Worm (Caenorhabditis elegans) whole organism, young adult: ENCODE results near the gene T12A7.9.

Experiments used
- B0035.1 ChIP-seq: sonication (generic microtip); optimal IDR thresholded peaks from 2 replicates; lab custom pipeline; 2016; ENCODE audit warnings: missing genetic modification characterization, mild to moderate bottlenecking, missing compliant biosample characterization, missing genotype, missing genetic modification reagents
- B0261.1 ChIP-seq: sonication (generic microtip); optimal IDR thresholded peaks from 2 replicates; lab custom pipeline; 2016; ENCODE audit warnings: mild to moderate bottlenecking, missing genetic modification characterization, moderate library complexity, missing compliant biosample characterization
- C17E4.6 ChIP-seq: fragments of 200-800 bp; sonication (Bioruptor generic); IDR thresholded peaks from 2 replicates; pipeline ENCODE4 v1.3.6; 2022; ENCODE audit warnings: missing genetic modification reagents, missing genetic modification characterization, missing compliant biosample characterization
- F22D6.2 ChIP-seq: sonication (generic microtip); optimal IDR thresholded peaks from 2 replicates; lab custom pipeline; 2016; ENCODE audit warnings: mild to moderate bottlenecking, missing genetic modification characterization, missing compliant biosample characterization
- F55B11.4 ChIP-seq: sonication (generic microtip); optimal IDR thresholded peaks from 2 replicates; lab custom pipeline; 2016; ENCODE audit warnings: missing compliant biosample characterization, missing genetic modification characterization, borderline replicate concordance; ENCODE audit not compliant: insufficient read depth
- K12H6.12 ChIP-seq: fragments of 200-800 bp; sonication (Bioruptor generic); optimal IDR thresholded peaks from 2 replicates; lab custom pipeline; 2018; ENCODE audit warnings: mild to moderate bottlenecking, missing genetic modification characterization, missing compliant biosample characterization
- T07F8.4 ChIP-seq: sonication (generic microtip); optimal IDR thresholded peaks from 2 replicates; lab custom pipeline; 2016; ENCODE audit warnings: mild to moderate bottlenecking, missing genetic modification characterization, moderate library complexity, missing compliant biosample characterization
- cebp-1 ChIP-seq, 2 experiments: fragments of 200-800 bp in 1 of 2; sonication (Bioruptor generic) in 1 of 2; sonication (generic microtip) in 1 of 2; IDR thresholded peaks in 1 of 2; optimal IDR thresholded peaks in 1 of 2; 2 replicates each; pipeline versions ENCODE4 v1.3.6 to Lab custom; 2017 to 2022; ENCODE audit warnings: missing compliant biosample characterization in 2 of 2, missing genetic modification characterization in 2 of 2, mild to moderate bottlenecking in 1 of 2, missing genetic modification reagents in 1 of 2, moderate library complexity in 1 of 2
- ceh-58 ChIP-seq: fragments of 200-800 bp; sonication (Bioruptor generic); IDR thresholded peaks from 2 replicates; pipeline ENCODE4 v1.3.6; 2022; ENCODE audit warnings: missing genetic modification characterization, missing compliant biosample characterization
- efl-1 ChIP-seq: fragments of 150-350 bp; optimal IDR thresholded peaks from 2 replicates; lab custom pipeline; 2014; ENCODE audit warnings: missing biosample characterization, missing genetic modification reagents, missing genetic modification characterization
- egl-44 ChIP-seq: fragments of 200-800 bp; sonication (Bioruptor generic); IDR thresholded peaks from 2 replicates; pipeline ENCODE4 v1.3.6; 2022; ENCODE audit warnings: missing genetic modification reagents, missing genetic modification characterization, missing compliant biosample characterization
- ets-4 ChIP-seq: fragments of 200-800 bp; sonication (Bioruptor generic); optimal IDR thresholded peaks from 2 replicates; lab custom pipeline; 2018; ENCODE audit warnings: mild to moderate bottlenecking, missing genetic modification characterization, missing compliant biosample characterization
- fkh-3 ChIP-seq: sonication (generic microtip); optimal IDR thresholded peaks from 2 replicates; lab custom pipeline; 2016; ENCODE audit warnings: mild to moderate bottlenecking, missing genetic modification characterization, missing compliant biosample characterization
- hlh-26 ChIP-seq: fragments of 200-800 bp; sonication (Bioruptor generic); conservative IDR thresholded peaks from 2 replicates; pipeline ENCODE4 v1.3.6; 2022; ENCODE audit warnings: missing genetic modification reagents, missing genetic modification characterization, missing compliant biosample characterization
- hmg-1.2 ChIP-seq: fragments of 200-800 bp; sonication (Bioruptor generic); IDR thresholded peaks from 2 replicates; pipeline ENCODE4 v1.3.6; 2022; ENCODE audit warnings: missing genetic modification reagents, missing genetic modification characterization, missing compliant biosample characterization
- let-526 ChIP-seq: fragments of 200-800 bp; sonication (Bioruptor generic); IDR thresholded peaks from 2 replicates; pipeline ENCODE4 v1.3.6; 2022; ENCODE audit warnings: missing genetic modification reagents, missing genetic modification characterization, missing compliant biosample characterization
- lsy-27 ChIP-seq: sonication (generic microtip); optimal IDR thresholded peaks from 2 replicates; lab custom pipeline; 2017; ENCODE audit warnings: missing genetic modification characterization, mild to moderate bottlenecking, missing compliant biosample characterization, antibody characterized with exemption, missing genotype, borderline replicate concordance; ENCODE audit not compliant: insufficient read depth
- madf-3 ChIP-seq: fragments of 200-800 bp; sonication (Bioruptor generic); IDR thresholded peaks from 2 replicates; pipeline ENCODE4 v1.3.6; 2022; ENCODE audit warnings: missing genetic modification reagents, missing genetic modification characterization, missing compliant biosample characterization
- madf-6 ChIP-seq: fragments of 200-800 bp; sonication (Bioruptor generic); IDR thresholded peaks from 2 replicates; pipeline ENCODE4 v1.3.6; 2022; ENCODE audit warnings: missing genetic modification reagents, missing genetic modification characterization, missing compliant biosample characterization
- nhr-120 ChIP-seq: fragments of 200-800 bp; sonication (Bioruptor generic); IDR thresholded peaks from 2 replicates; pipeline ENCODE4 v1.3.6; 2022; ENCODE audit warnings: missing genetic modification characterization, missing compliant biosample characterization
- pha-4 ChIP-seq: fragments of 150-350 bp; sonication (generic microtip); optimal IDR thresholded peaks from 2 replicates; lab custom pipeline; 2014; ENCODE audit warnings: missing biosample characterization, missing genetic modification reagents, missing genetic modification characterization
- unc-130 ChIP-seq: sonication (generic microtip); optimal IDR thresholded peaks from 2 replicates; lab custom pipeline; 2016; ENCODE audit warnings: missing genetic modification reagents, missing genetic modification characterization, missing compliant biosample characterization
- unc-62 ChIP-seq: fragments of 150-350 bp; optimal IDR thresholded peaks from 2 replicates; lab custom pipeline; 2014; ENCODE audit warnings: missing biosample characterization, missing genetic modification reagents, missing genetic modification characterization
- zim-3 ChIP-seq: sonication (generic microtip); optimal IDR thresholded peaks from 2 replicates; lab custom pipeline; 2017; ENCODE audit warnings: mild to moderate bottlenecking, missing genetic modification characterization, moderate library complexity, missing compliant biosample characterization
- ztf-22 ChIP-seq: fragments of 200-800 bp; sonication (Bioruptor generic); optimal IDR thresholded peaks from 2 replicates; lab custom pipeline; 2018; ENCODE audit warnings: mild to moderate bottlenecking, missing genetic modification characterization, moderate library complexity, missing compliant biosample characterization
- ztf-28 ChIP-seq: fragments of 200-800 bp; sonication (Bioruptor generic); IDR thresholded peaks from 2 replicates; pipeline ENCODE4 v1.3.6; 2022; ENCODE audit warnings: missing genetic modification reagents, missing genetic modification characterization, missing compliant biosample characterization

T12A7.9 gene

ce11 chrIV:11759852-11760251 lies 4.0 kb upstream of the T12A7.9 start:
- TF ChIP-seq F55B11.4 (tag; lab: Kevin White, UChicago) (no peak), unc-62 (GFP tag; lab: Kevin White, UChicago) (no peak), C17E4.6 (GFP tag; lab: Robert Waterston, UW) (no peak), let-526 (no peak)

ce11 chrIV:11755003-11755402 lies 804 bp downstream of the T12A7.9 start, which contains the start of gene T12A7.10:
Gene T12A7.10, minus strand, starts transcription at chrIV:11755103.
- TF ChIP-seq egl-44 (GFP tag; lab: Robert Waterston, UW), result no peak
- TF ChIP-seq ztf-22 (GFP tag; lab: Kevin White, UChicago), result no peak
- no peak for TF ChIP-seq madf-3 (GFP tag; lab: Robert Waterston, UW)

DNA sequence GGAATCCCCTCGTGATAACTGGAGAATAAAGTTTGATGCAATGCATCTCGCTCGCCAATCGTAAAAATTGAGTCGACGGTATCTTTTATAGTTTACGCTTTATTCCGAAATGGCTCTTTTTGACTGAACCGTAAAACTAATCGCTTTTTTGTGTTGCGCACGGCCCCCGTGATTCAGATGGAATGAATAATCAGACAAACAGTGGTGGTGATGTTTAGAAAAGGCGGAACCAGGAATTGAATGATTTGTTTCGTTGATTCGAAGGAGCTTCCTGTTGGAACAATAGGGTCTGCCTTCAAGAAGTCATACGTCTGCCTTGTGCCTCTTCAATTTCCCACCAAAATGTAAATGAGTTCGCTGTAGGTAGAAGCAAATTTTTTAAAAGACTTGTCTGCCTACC lies 1.5 kb downstream of the T12A7.9 start, which contains the start of gene scl-18:
TSS of gene scl-18 (minus strand) at position 101 of the 400 bp plus-strand sequence.
- no peak for TF ChIP-seq B0035.1 (tag; lab: Kevin White, UChicago)

- TF ChIP-seq zim-3 (tag; lab: Kevin White, UChicago), result no peak
- TF ChIP-seq efl-1 (GFP tag; lab: Kevin White, UChicago), result no peak
- TF ChIP-seq cebp-1 (GFP tag; IDR thresholded peaks at IDR 0.05; lab: Robert Waterston, UW), result no peak
- peak; percentile 14 for TF ChIP-seq cebp-1 (tag; optimal IDR thresholded peaks at IDR 0.05; lab: Kevin White, UChicago)
Measured at ce11 chrIV:11748852-11749251, 7.0 kb downstream of the T12A7.9 start, which contains the start of gene T12A7.6. Gene T12A7.6, plus strand, starts transcription at chrIV:11749220.

ce11 chrIV:11745340-11745739 lies 10.5 kb downstream of the T12A7.9 start, which contains the start of gene gem-4:
Gene gem-4, plus strand, starts transcription at chrIV:11745640.
- TF ChIP-seq ets-4 (no peak), cebp-1 (GFP tag; IDR thresholded peaks at IDR 0.05; lab: Robert Waterston, UW) (peak; percentile 36; the same call in 1 of the 2 replicates), cebp-1 (tag; optimal IDR thresholded peaks at IDR 0.05; lab: Kevin White, UChicago) (peak; percentile 53)
- TF ChIP-seq, all 124 proteins: peak for 1

ce11 chrIV:11744287-11744686 lies 11.5 kb downstream of the T12A7.9 start:
- no peak for TF ChIP-seq madf-6 (GFP tag; lab: Robert Waterston, UW)
- TF ChIP-seq B0261.1, result no peak
- peak; percentile 64 for TF ChIP-seq K12H6.12 (tag; lab: Kevin White, UChicago)
- no peak for TF ChIP-seq F22D6.2 (tag; lab: Kevin White, UChicago)
- TF ChIP-seq hmg-1.2, result peak; percentile 60; the same call in 1 of the 2 replicates
- TF ChIP-seq cebp-1 (GFP tag; IDR thresholded peaks at IDR 0.05; lab: Robert Waterston, UW), result 0 out of 2 replicates have a peak, but pooled peaks have one; percentile 42
- TF ChIP-seq cebp-1 (tag; optimal IDR thresholded peaks at IDR 0.05; lab: Kevin White, UChicago), result no peak

DNA sequence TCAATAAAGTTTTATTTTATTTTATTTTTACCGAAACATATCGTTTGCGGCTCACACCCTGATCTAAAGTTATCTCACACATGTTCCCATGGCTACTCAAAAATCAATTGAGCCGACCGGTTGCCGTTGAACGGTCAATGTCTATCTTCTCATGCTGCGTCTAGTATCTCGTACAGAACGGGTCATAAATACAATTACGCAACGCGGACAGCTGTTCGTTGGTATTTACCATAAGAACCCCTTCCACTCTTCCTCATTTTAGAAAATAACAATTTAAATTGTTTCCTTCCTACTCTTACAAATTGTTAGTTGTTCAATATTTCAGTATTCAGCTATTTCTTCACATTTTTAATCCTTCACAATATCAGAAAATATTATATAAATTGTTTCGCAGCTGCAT lies 12.0 kb downstream of the T12A7.9 start:
- TF ChIP-seq nhr-120, result no peak
- TF ChIP-seq unc-130, result no peak
- TF ChIP-seq pha-4 (tag; lab: Kevin White, UChicago), result no peak
- TF ChIP-seq lsy-27, result no peak
- TF ChIP-seq madf-3 (GFP tag; lab: Robert Waterston, UW), result no peak
- no peak for TF ChIP-seq fkh-3 (tag; lab: Kevin White, UChicago)
- no peak for TF ChIP-seq efl-1 (GFP tag; lab: Kevin White, UChicago)
- no peak for TF ChIP-seq egl-44 (GFP tag; lab: Robert Waterston, UW)
- no peak for TF ChIP-seq T07F8.4 (tag; lab: Kevin White, UChicago)
- no peak for TF ChIP-seq ceh-58 (GFP tag; lab: Robert Waterston, UW)
- TF ChIP-seq hlh-26 (GFP tag; lab: Robert Waterston, UW), result no peak
- no peak for TF ChIP-seq ztf-28 (GFP tag; lab: Robert Waterston, UW)
- TF ChIP-seq, all 124 proteins: peak for 0
